Fruit fly (Drosophila melanogaster): ENCODE measurements around the gene bip1.

bip1 gene

DNA sequence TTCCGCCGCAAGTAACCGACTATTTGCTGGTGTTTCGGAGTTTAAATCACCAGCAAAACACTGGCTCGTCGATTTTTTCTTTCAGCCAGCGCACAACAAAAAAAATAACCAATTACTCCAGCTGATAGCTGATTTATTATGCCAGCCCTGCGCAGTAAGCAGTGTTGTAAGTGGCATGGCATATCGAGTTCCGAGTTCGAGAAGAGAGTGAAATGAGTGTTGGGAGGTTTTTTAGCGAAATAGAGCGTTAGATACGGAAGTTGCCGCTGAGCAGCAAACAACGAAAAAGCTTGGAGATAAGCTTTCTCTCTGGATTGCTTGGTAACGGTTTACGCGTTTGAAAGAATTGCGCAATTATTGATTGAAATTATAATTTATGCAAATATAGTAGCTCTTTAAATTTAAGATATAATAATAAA is 33.1 kb upstream of the bip1 start, which contains the start of gene CG7565 (continued):
- TF ChIP-seq CG11456 (GFP tag; IDR thresholded peaks at IDR 0.05) (peak; percentile 59; the same call in 2 of the 3 replicates), ATbp (GFP tag; optimal IDR thresholded peaks at IDR 0.05) (no peak), MTF-1 (GFP tag; optimal IDR thresholded peaks at IDR 0.05; ENCODE audit: borderline replicate concordance) (peak; percentile 33), ham (GFP tag; IDR thresholded peaks at IDR 0.05) (no peak), CG5180 (GFP tag; optimal IDR thresholded peaks at IDR 0.05) (no peak), Ets65A (GFP tag) (peak; percentile 42), Sox100B (GFP tag; optimal IDR thresholded peaks at IDR 0.05) (no peak), CG11398 (GFP tag; optimal IDR thresholded peaks at IDR 0.05) (no peak), CG7963 (GFP tag; IDR thresholded peaks at IDR 0.05; ENCODE audit: partially characterized antibody) (no peak), CG10147 (GFP tag; optimal IDR thresholded peaks at IDR 0.05) (peak; percentile 34), Mad (GFP tag; optimal IDR thresholded peaks at IDR 0.05) (no peak), Fer3 (tag; optimal IDR thresholded peaks at IDR 0.05) (peak; percentile 35), CG18619 (GFP tag; optimal IDR thresholded peaks at IDR 0.05) (peak; percentile 21), Xrp1 (GFP tag; IDR thresholded peaks at IDR 0.05) (peak; percentile 62), CG7372 (GFP tag; IDR thresholded peaks at IDR 0.05) (no peak), sr (GFP tag; IDR thresholded peaks at IDR 0.05) (no peak), CG10565 (GFP tag; optimal IDR thresholded peaks at IDR 0.05) (no peak), sqz (GFP tag; optimal IDR thresholded peaks at IDR 0.05) (peak; percentile 77), Poxn (GFP tag; IDR thresholded peaks at IDR 0.05) (no peak), crol (GFP tag; IDR thresholded peaks at IDR 0.05) (no peak), amos (GFP tag; IDR thresholded peaks at IDR 0.05; ENCODE audit: partially characterized antibody) (no peak; the same call in 1 of the 2 replicates), br (optimal IDR thresholded peaks at IDR 0.05) (no peak), pum (GFP tag; optimal IDR thresholded peaks at IDR 0.05) (no peak), pnt (GFP tag; optimal IDR thresholded peaks at IDR 0.05) (no peak), emc (GFP tag; optimal IDR thresholded peaks at IDR 0.05) (no peak), gro (GFP tag; optimal IDR thresholded peaks at IDR 0.05) (peak; percentile 87), CG16813 (GFP tag; IDR thresholded peaks at IDR 0.05; ENCODE audit: partially characterized antibody) (0 out of 3 replicates have a peak, but pooled peaks have one; percentile 13), CG12769 (tag; optimal IDR thresholded peaks at IDR 0.05) (peak; percentile 88), CG18262 (tag; optimal IDR thresholded peaks at IDR 0.05) (peak; percentile 14), CG17612 (GFP tag; IDR thresholded peaks at IDR 0.05) (no peak), CG13624 (GFP tag; optimal IDR thresholded peaks at IDR 0.05) (peak; percentile 62), CG1647 (GFP tag; optimal IDR thresholded peaks at IDR 0.05) (peak; percentile 26), ind (GFP tag; optimal IDR thresholded peaks at IDR 0.05) (peak; percentile 44), HmgZ (tag; optimal IDR thresholded peaks at IDR 0.05) (peak; percentile 70), CG4424 (GFP tag; optimal IDR thresholded peaks at IDR 0.05) (peak; percentile 17), CoRest (tag; optimal IDR thresholded peaks at IDR 0.05) (peak; percentile 18), gt (GFP tag; IDR thresholded peaks at IDR 0.05) (no peak), grn (GFP tag; optimal IDR thresholded peaks at IDR 0.05) (peak; percentile 3), CG18011 (GFP tag; optimal IDR thresholded peaks at IDR 0.05) (peak; percentile 25), CG1233 (GFP tag; optimal IDR thresholded peaks at IDR 0.05) (peak; percentile 12), CG13424 (tag; optimal IDR thresholded peaks at IDR 0.05) (no peak), CG12219 (GFP tag; optimal IDR thresholded peaks at IDR 0.05) (no peak), Rfx (GFP tag; IDR thresholded peaks at IDR 0.05) (peak; percentile 71), CG7928 (GFP tag; optimal IDR thresholded peaks at IDR 0.05) (peak; percentile 93), HLHmδ (GFP tag; optimal IDR thresholded peaks at IDR 0.05) (no peak), Camta (GFP tag; optimal IDR thresholded peaks at IDR 0.05) (peak; percentile 18), da (GFP tag; optimal IDR thresholded peaks at IDR 0.05) (no peak), CG30431 (GFP tag; optimal IDR thresholded peaks at IDR 0.05) (no peak), cas (GFP tag; IDR thresholded peaks at IDR 0.05) (no peak), btn (GFP tag; optimal IDR thresholded peaks at IDR 0.05) (no peak), dmrt99B (tag; optimal IDR thresholded peaks at IDR 0.05) (no peak), CG10979 (tag; optimal IDR thresholded peaks at IDR 0.05) (no peak)
